Fruit fly (Drosophila melanogaster): ENCODE data around the gene CG9231.

CG9231 gene

DNA sequence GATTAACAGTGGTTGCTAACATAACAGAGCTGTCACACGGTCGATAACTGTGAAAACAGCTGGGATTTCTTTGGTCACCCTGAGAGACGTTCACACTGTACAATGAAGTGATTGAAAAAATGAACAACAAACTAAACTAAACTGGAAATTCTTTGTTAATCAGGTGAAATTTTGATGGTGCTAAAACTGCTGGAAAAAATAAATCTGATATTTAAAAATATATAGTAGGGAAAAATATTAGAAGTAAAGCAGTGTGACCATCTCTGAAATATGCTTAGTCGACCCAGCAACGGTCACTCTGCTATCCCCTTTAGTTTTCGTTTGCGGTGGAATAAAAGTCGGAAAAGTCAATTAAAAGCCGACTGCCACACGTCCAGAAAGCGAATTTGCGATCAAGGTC is at the start of gene CG9231, which contains the start of gene CG9330:
CG9231 (minus strand) TSS at position 25 of the 400 bp plus-strand sequence.
CG9330 (plus strand) TSS at position 275 of the 400 bp plus-strand sequence.
- TF ChIP-seq sob (GFP tag; IDR thresholded peaks at IDR 0.05) (0 out of 2 replicates have a peak, but pooled peaks have one; percentile 24), CG18262 (tag; optimal IDR thresholded peaks at IDR 0.05) (peak; percentile 50), Lim3 (GFP tag; IDR thresholded peaks at IDR 0.05) (no peak), HLHmδ (GFP tag; optimal IDR thresholded peaks at IDR 0.05) (no peak), MBD-R2 (GFP tag; IDR thresholded peaks at IDR 0.05) (peak; percentile 60), CG9797 (GFP tag; optimal IDR thresholded peaks at IDR 0.05) (peak; percentile 86), CG17829 (tag; optimal IDR thresholded peaks at IDR 0.05) (peak; percentile 54), chn (GFP tag; optimal IDR thresholded peaks at IDR 0.05) (peak; percentile 1), Fer1 (GFP tag; optimal IDR thresholded peaks at IDR 0.05) (peak; percentile 10), unpg (GFP tag; optimal IDR thresholded peaks at IDR 0.05) (peak; percentile 15), nerfin-1 (tag; optimal IDR thresholded peaks at IDR 0.05) (peak; percentile 55), CG9817 (tag; optimal IDR thresholded peaks at IDR 0.05) (no peak), CG2712 (tag; optimal IDR thresholded peaks at IDR 0.05) (peak; percentile 52), PHDP (tag; optimal IDR thresholded peaks at IDR 0.05) (peak; percentile 9), maf-S (GFP tag; optimal IDR thresholded peaks at IDR 0.05) (peak; percentile 3), dati (GFP tag; IDR thresholded peaks at IDR 0.05) (no peak), C15 (GFP tag; IDR thresholded peaks at IDR 0.05) (no peak), Sox102F (GFP tag; optimal IDR thresholded peaks at IDR 0.05) (peak; percentile 11), CG7839 (tag; optimal IDR thresholded peaks at IDR 0.05) (peak; percentile 2), Oaz (GFP tag; IDR thresholded peaks at IDR 0.05) (no peak), Eip74EF (GFP tag; optimal IDR thresholded peaks at IDR 0.05) (peak in 1 of 2 experiments; percentile 41), lab (GFP tag; optimal IDR thresholded peaks at IDR 0.05) (no peak), Sox100B (GFP tag; optimal IDR thresholded peaks at IDR 0.05) (no peak), Hr78 (GFP tag; optimal IDR thresholded peaks at IDR 0.05) (no peak), vvl (GFP tag; IDR thresholded peaks at IDR 0.05) (peak; percentile 50), amos (GFP tag; IDR thresholded peaks at IDR 0.05; ENCODE audit: partially characterized antibody) (no peak), CG18619 (GFP tag; optimal IDR thresholded peaks at IDR 0.05) (no peak), CG10321 (GFP tag; IDR thresholded peaks at IDR 0.05) (no peak), CG18599 (GFP tag; optimal IDR thresholded peaks at IDR 0.05) (no peak), Med (GFP tag) (peak; percentile 83), Deaf1 (tag; optimal IDR thresholded peaks at IDR 0.05) (peak; percentile 49), NfI (GFP tag; optimal IDR thresholded peaks at IDR 0.05) (peak; percentile 5), CG15601 (tag; optimal IDR thresholded peaks at IDR 0.05) (peak; percentile 61), Drgx (GFP tag; IDR thresholded peaks at IDR 0.05) (no peak), zen (tag; optimal IDR thresholded peaks at IDR 0.05) (peak; percentile 27), CoRest (tag; optimal IDR thresholded peaks at IDR 0.05) (peak; percentile 36), Dll (GFP tag; IDR thresholded peaks at IDR 0.05; ENCODE audit: partially characterized antibody) (0 out of 4 replicates have a peak, but pooled peaks have one; percentile 23), CG6254 (GFP tag; optimal IDR thresholded peaks at IDR 0.05) (peak; percentile 12), CG31441 (GFP tag; IDR thresholded peaks at IDR 0.05) (peak; percentile 24; the same call in 1 of the 2 replicates), stwl (tag; optimal IDR thresholded peaks at IDR 0.05) (peak; percentile 84), CG11504 (tag; optimal IDR thresholded peaks at IDR 0.05) (peak; percentile 50), CG33213 (GFP tag; optimal IDR thresholded peaks at IDR 0.05) (peak; percentile 34), YL-1 (GFP tag; optimal IDR thresholded peaks at IDR 0.05) (peak; percentile 92), Ets97D (GFP tag; optimal IDR thresholded peaks at IDR 0.05) (peak; percentile 88), D19B (GFP tag; optimal IDR thresholded peaks at IDR 0.05) (no peak), dpn (GFP tag; optimal IDR thresholded peaks at IDR 0.05) (peak; percentile 32 to 36), NC2α (GFP tag; optimal IDR thresholded peaks at IDR 0.05) (no peak), az2 (GFP tag; optimal IDR thresholded peaks at IDR 0.05) (peak; percentile 9), Lhr (GFP tag; optimal IDR thresholded peaks at IDR 0.05) (peak; percentile 69)

Data from whole organism, embryonic.